Fruit fly (Drosophila melanogaster): Measurements from ENCODE around the gene Or98b.
A peak's percentile ranks its signal among the peaks of the same experiment; 100 is the strongest.

Gene Or98b

dm6 chr3R:28332137-28332671 is 19.8 kb upstream of the Or98b start (continued):
- TF ChIP-seq CG1647 (GFP tag; optimal IDR thresholded peaks at IDR 0.05) (peak; percentile 17), Hr39 (optimal IDR thresholded peaks at IDR 0.05) (no peak), CG3838 (GFP tag; optimal IDR thresholded peaks at IDR 0.05) (no peak), Atf3 (GFP tag; optimal IDR thresholded peaks at IDR 0.05) (peak; percentile 31), H2.0 (GFP tag; IDR thresholded peaks at IDR 0.05) (peak; percentile 65), Optix (GFP tag; IDR thresholded peaks at IDR 0.05) (peak; percentile 36; the same call in 1 of the 3 replicates), sens-2 (GFP tag; IDR thresholded peaks at IDR 0.05) (peak; percentile 25; the same call in 1 of the 2 replicates), crc (GFP tag; optimal IDR thresholded peaks at IDR 0.05) (peak; percentile 35), tio (GFP tag; optimal IDR thresholded peaks at IDR 0.05) (peak; percentile 41), peb (GFP tag; IDR thresholded peaks at IDR 0.05) (0 out of 2 replicates have a peak, but pooled peaks have one; percentile 26), gce (GFP tag; IDR thresholded peaks at IDR 0.05) (peak; percentile 37; the same call in 1 of the 3 replicates), CG18619 (GFP tag; optimal IDR thresholded peaks at IDR 0.05) (peak; percentile 66), ara (GFP tag; IDR thresholded peaks at IDR 0.05) (no peak), TFAM (GFP tag; optimal IDR thresholded peaks at IDR 0.05) (no peak), CG9437 (GFP tag; optimal IDR thresholded peaks at IDR 0.05) (peak; percentile 31), Nf-YB (GFP tag; optimal IDR thresholded peaks at IDR 0.05) (peak; percentile 27), Adf1 (GFP tag; IDR thresholded peaks at IDR 0.05) (peak; percentile 49), Deaf1 (tag; optimal IDR thresholded peaks at IDR 0.05) (peak; percentile 15), en (GFP tag; optimal IDR thresholded peaks at IDR 0.05) (peak; percentile 14), CG7786 (GFP tag; optimal IDR thresholded peaks at IDR 0.05) (peak; percentile 9), CG6813 (GFP tag; optimal IDR thresholded peaks at IDR 0.05) (peak; percentile 25), Doc3 (GFP tag; IDR thresholded peaks at IDR 0.05; ENCODE audit: partially characterized antibody) (no peak), psq (GFP tag; optimal IDR thresholded peaks at IDR 0.05) (peak; percentile 93), Meics (GFP tag; optimal IDR thresholded peaks at IDR 0.05) (peak; percentile 75), CG10543 (GFP tag; optimal IDR thresholded peaks at IDR 0.05) (peak; percentile 84), CG2712 (tag; optimal IDR thresholded peaks at IDR 0.05) (peak; percentile 51), nau (GFP tag; optimal IDR thresholded peaks at IDR 0.05) (peak; percentile 76), Hr3 (GFP tag; optimal IDR thresholded peaks at IDR 0.05) (peak; percentile 34), CG7556 (GFP tag; optimal IDR thresholded peaks at IDR 0.05) (peak; percentile 71), sqz (GFP tag; optimal IDR thresholded peaks at IDR 0.05) (peak; percentile 33), vvl (GFP tag; IDR thresholded peaks at IDR 0.05) (peak; percentile 73), CG13424 (tag; optimal IDR thresholded peaks at IDR 0.05) (peak; percentile 67), eyg (GFP tag; optimal IDR thresholded peaks at IDR 0.05) (peak; percentile 24), kah (GFP tag; optimal IDR thresholded peaks at IDR 0.05) (peak; percentile 61), CG14860 (GFP tag; IDR thresholded peaks at IDR 0.05; ENCODE audit: partially characterized antibody) (no peak), CG12659 (GFP tag; optimal IDR thresholded peaks at IDR 0.05) (peak; percentile 79), CHES-1-like (GFP tag; optimal IDR thresholded peaks at IDR 0.05) (no peak), CG43689 (GFP tag; IDR thresholded peaks at IDR 0.05) (0 out of 2 replicates have a peak, but pooled peaks have one; percentile 13), wor (GFP tag; IDR thresholded peaks at IDR 0.05) (peak; percentile 50; the same call in 1 of the 2 replicates), CG4820 (GFP tag; optimal IDR thresholded peaks at IDR 0.05) (no peak), CG16863 (GFP tag; optimal IDR thresholded peaks at IDR 0.05) (peak; percentile 33), Aef1 (GFP tag; IDR thresholded peaks at IDR 0.05) (peak; percentile 53), CG5245 (GFP tag; optimal IDR thresholded peaks at IDR 0.05) (no peak), CoRest (tag; optimal IDR thresholded peaks at IDR 0.05) (peak; percentile 73), CG30431 (GFP tag; optimal IDR thresholded peaks at IDR 0.05) (no peak), CG10366 (GFP tag; IDR thresholded peaks at IDR 0.05) (peak; percentile 65), sens (GFP tag) (peak; percentile 89), twi (tag; optimal IDR thresholded peaks at IDR 0.05) (peak; percentile 65), seq (GFP tag; IDR thresholded peaks at IDR 0.05) (peak; percentile 76), CG8290 (GFP tag; optimal IDR thresholded peaks at IDR 0.05) (no peak), CG8290 (tag; optimal IDR thresholded peaks at IDR 0.05) (peak in 1 of 2 experiments; percentile 40), jigr1 (GFP tag; IDR thresholded peaks at IDR 0.05) (no peak)
